Worm (Caenorhabditis elegans) whole organism, midembryonic: ENCODE data around the gene C46G7.5.

Source experiments
- ref-1 ChIP-seq: fragments of 200-800 bp; sonication (Bioruptor generic); conservative IDR thresholded peaks from 2 replicates; pipeline ENCODE4 v1.3.6; 2022; ENCODE audit warnings: missing genetic modification reagents, missing genetic modification characterization, missing compliant biosample characterization
- tab-1 ChIP-seq: fragments of 200-800 bp; sonication (Bioruptor generic); IDR thresholded peaks from 2 replicates; pipeline ENCODE4 v1.3.6; 2022; ENCODE audit warnings: missing genetic modification characterization, missing compliant biosample characterization

ce11 chrIV:6059702-6060101 lies 48.3 kb upstream of the C46G7.5 start:
- TF ChIP-seq ref-1 (GFP tag; lab: Robert Waterston, UW) (no peak), tab-1 (GFP tag; lab: Robert Waterston, UW) (no peak)
